Fruit fly (Drosophila melanogaster): ENCODE results near the gene Cyp316a1.

Cyp316a1 gene

DNA sequence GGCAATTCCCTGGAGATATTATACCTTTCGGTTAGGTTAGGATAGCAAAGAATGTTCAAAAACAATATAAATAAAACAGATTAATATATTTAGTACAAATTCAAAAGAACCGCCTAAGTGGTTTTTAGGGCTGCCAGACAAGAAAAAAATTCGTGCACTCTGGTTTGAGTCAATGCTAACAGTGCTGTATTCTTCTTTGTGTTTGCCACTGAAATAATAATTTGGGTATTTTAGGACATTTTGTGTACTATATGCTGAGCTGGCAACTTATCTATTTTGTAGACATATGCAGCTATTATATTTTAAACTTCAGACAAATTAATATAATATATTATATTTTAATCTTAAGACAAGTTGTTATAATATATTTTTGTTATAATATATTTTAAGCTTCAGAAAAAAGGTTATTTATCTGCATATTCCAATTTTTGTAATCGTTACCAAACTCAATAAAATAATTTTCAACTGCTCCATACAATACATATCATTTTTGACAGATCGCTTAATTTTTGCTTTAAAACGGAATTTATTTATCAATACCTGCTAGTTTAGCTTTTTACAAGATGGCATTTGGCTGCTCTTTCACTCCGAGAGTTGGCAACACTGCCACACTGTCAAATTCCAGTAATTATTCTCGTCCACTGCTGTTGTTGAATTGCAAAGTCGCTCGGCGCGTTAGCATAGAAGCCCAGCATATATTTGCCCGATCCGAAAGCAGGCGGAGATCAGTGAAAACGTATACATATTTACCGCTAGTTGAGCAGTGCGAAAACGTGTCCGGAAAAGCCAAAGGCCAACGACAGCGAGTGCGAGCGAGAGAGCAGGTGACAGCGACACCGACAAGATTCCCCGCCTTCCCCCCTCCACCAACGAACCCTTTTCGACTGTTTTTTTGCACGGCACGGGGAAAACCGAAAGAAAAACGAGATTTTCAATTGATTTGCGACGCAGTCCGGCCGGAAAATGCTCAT lies 19.0 kb downstream of the Cyp316a1 start, which contains the start of gene CG7546 (continued):
- TF ChIP-seq CG10462 (GFP tag; optimal IDR thresholded peaks at IDR 0.05) (peak; percentile 15), CG6689 (GFP tag; IDR thresholded peaks at IDR 0.05) (peak; percentile 50), H2.0 (GFP tag; IDR thresholded peaks at IDR 0.05) (0 out of 2 replicates have a peak, but pooled peaks have one; percentile 15), sd (tag; optimal IDR thresholded peaks at IDR 0.05) (peak; percentile 88), tin (GFP tag; optimal IDR thresholded peaks at IDR 0.05) (peak; percentile 10), CG2116 (GFP tag; optimal IDR thresholded peaks at IDR 0.05) (peak; percentile 96), CG12155 (GFP tag; optimal IDR thresholded peaks at IDR 0.05) (peak; percentile 37), Sin3A (optimal IDR thresholded peaks at IDR 0.05) (peak; percentile 9), CG18262 (tag; optimal IDR thresholded peaks at IDR 0.05) (peak; percentile 39), stc (GFP tag; IDR thresholded peaks at IDR 0.05) (0 out of 2 replicates have a peak, but pooled peaks have one; percentile 17), Atf-2 (GFP tag; optimal IDR thresholded peaks at IDR 0.05) (peak; percentile 35), YL-1 (GFP tag; optimal IDR thresholded peaks at IDR 0.05) (peak; percentile 43), Aef1 (GFP tag; IDR thresholded peaks at IDR 0.05) (peak; percentile 29; the same call in 1 of the 3 replicates), pita (GFP tag; optimal IDR thresholded peaks at IDR 0.05) (peak; percentile 68), CG15601 (tag; optimal IDR thresholded peaks at IDR 0.05) (peak; percentile 12), CG6272 (GFP tag; IDR thresholded peaks at IDR 0.05) (peak; percentile 33; the same call in 1 of the 2 replicates), CG1233 (GFP tag; optimal IDR thresholded peaks at IDR 0.05) (no peak), Gug (GFP tag; IDR thresholded peaks at IDR 0.05) (peak; percentile 52; the same call in 1 of the 4 replicates), Dbx (GFP tag; IDR thresholded peaks at IDR 0.05) (0 out of 3 replicates have a peak, but pooled peaks have one; percentile 18), lilli (GFP tag; optimal IDR thresholded peaks at IDR 0.05) (peak; percentile 31), row (GFP tag; IDR thresholded peaks at IDR 0.05) (peak; percentile 80), eyg (GFP tag; optimal IDR thresholded peaks at IDR 0.05) (no peak), ind (GFP tag; optimal IDR thresholded peaks at IDR 0.05) (peak; percentile 56), CG30403 (GFP tag; optimal IDR thresholded peaks at IDR 0.05) (peak; percentile 67), CG33213 (GFP tag; optimal IDR thresholded peaks at IDR 0.05) (no peak), Ssrp (tag; optimal IDR thresholded peaks at IDR 0.05) (peak; percentile 38), az2 (GFP tag; optimal IDR thresholded peaks at IDR 0.05) (peak; percentile 50), hbn (GFP tag; IDR thresholded peaks at IDR 0.05; ENCODE audit: partially characterized antibody) (no peak), CG9727 (GFP tag; optimal IDR thresholded peaks at IDR 0.05) (peak; percentile 13), Opbp (GFP tag; IDR thresholded peaks at IDR 0.05; ENCODE audit: partially characterized antibody) (no peak), Antp (GFP tag; optimal IDR thresholded peaks at IDR 0.05) (no peak), CG7839 (tag; optimal IDR thresholded peaks at IDR 0.05) (peak; percentile 50), MBD-R2 (GFP tag; IDR thresholded peaks at IDR 0.05) (peak; percentile 64), lmd (GFP tag; IDR thresholded peaks at IDR 0.05) (peak; percentile 41; the same call in 1 of the 2 replicates), grn (GFP tag; optimal IDR thresholded peaks at IDR 0.05) (no peak), CG4360 (GFP tag; IDR thresholded peaks at IDR 0.05) (no peak), CG4282 (GFP tag; optimal IDR thresholded peaks at IDR 0.05) (no peak), CG32532 (GFP tag; IDR thresholded peaks at IDR 0.05) (peak; percentile 50), Fer1 (GFP tag; optimal IDR thresholded peaks at IDR 0.05) (no peak), Sry-β (GFP tag; optimal IDR thresholded peaks at IDR 0.05) (peak; percentile 95), crol (GFP tag; IDR thresholded peaks at IDR 0.05) (peak; percentile 99), fu2 (GFP tag; optimal IDR thresholded peaks at IDR 0.05) (no peak), CG11247 (GFP tag; IDR thresholded peaks at IDR 0.05) (no peak), Usf (GFP tag; optimal IDR thresholded peaks at IDR 0.05) (peak; percentile 47), HLH54F (GFP tag; optimal IDR thresholded peaks at IDR 0.05) (peak; percentile 27), bsh (GFP tag; optimal IDR thresholded peaks at IDR 0.05) (peak in 1 of 2 experiments; percentile 17), CTCF (GFP tag; optimal IDR thresholded peaks at IDR 0.05) (no peak), nerfin-1 (tag; optimal IDR thresholded peaks at IDR 0.05) (peak; percentile 27), CG14710 (tag; optimal IDR thresholded peaks at IDR 0.05) (peak; percentile 72), CG10543 (GFP tag; optimal IDR thresholded peaks at IDR 0.05) (peak; percentile 22)
